Worm (Caenorhabditis elegans): ENCODE measurements around the gene lir-1.

Gene lir-1

DNA sequence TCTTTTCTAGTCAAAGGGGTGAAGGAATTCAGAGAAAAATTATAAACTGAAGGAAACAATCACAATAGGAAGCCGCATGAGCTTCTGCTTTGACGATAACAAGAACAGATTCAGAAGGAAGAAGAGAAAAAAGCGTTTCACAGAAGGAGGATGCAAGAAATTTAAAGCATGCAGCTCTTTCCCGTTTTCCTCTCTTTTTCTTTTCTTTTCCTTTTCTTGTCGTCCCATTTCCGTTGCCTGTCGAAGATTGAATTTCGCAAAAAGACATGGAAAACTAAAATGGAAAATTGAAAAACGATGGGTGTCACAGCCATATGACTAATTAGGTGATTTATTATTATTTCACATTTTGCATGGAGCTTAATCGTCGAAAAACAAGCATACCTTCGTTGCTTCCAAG, 44.3 kb downstream of the lir-1 start:
- no peak for TF ChIP-seq him-1 (tag; optimal IDR thresholded peaks at IDR 0.05)
- TF ChIP-seq dao-5 (tag; optimal IDR thresholded peaks at IDR 0.05): no peak

DNA sequence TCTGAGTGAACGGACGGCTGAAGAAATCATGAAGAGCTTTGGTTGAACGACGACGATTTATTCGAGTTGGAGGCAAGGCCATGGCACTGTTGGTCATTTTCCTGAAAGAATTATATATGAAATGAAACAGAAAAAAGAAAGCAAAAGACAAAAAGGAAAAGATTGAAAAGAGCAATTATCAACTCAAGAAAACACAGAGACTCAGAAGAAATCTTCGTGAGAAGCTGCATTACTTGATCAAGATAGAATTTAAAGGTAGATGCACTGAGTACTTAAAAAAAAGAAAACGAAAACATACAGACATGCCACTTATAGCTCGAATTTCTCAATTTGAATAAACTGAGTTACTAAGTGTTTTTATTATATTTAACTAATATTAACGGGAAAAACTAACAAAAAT, 46.7 kb downstream of the lir-1 start, which contains the start of gene cpna-5:
cpna-5 (minus strand) TSS at position 101 of the 400 bp plus-strand sequence.
- TF ChIP-seq him-1 (tag; optimal IDR thresholded peaks at IDR 0.05) (no peak), W03F9.2 (tag; optimal IDR thresholded peaks at IDR 0.05) (no peak), dao-5 (tag; optimal IDR thresholded peaks at IDR 0.05) (no peak)

DNA sequence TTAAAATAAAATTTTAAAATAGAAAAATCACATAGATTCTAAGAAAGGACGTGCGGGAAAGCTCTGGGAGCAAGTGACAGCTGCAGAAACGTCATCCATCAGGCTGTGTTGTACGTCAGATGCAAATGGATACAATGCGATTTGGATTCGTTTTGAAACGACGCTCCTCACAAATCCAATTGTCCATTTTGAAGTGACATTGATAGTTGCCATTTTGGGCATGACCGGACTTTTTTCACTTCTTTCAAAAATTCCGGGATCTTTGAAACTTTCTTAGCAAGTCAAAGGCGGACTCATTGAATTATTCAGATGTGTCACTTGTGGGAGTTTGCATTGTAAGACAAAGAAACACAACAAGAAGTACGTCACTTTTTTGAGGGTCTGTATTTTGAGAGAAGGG, 47.2 kb downstream of the lir-1 start:
- TF ChIP-seq W03F9.2 (tag; optimal IDR thresholded peaks at IDR 0.05): no peak

DNA sequence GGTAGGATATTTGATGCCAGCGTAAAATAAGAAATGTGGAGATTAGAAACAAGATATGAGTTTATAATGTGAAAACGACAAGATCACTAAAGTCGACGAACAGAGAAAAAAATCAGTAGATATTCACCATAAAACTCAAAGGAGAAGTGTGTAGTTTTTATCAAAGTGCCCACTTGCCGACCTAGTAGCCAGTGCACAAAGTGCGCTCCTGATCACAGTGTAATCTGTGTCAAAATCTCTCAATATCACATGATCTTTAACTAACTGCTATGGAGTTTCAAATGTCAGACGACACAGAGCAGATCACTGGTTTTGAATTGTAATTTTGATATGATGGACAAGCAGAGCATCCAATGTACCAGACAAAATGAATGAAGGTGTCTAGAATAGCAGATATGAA, 48.7 kb downstream of the lir-1 start:
- no peak for TF ChIP-seq W03F9.2 (tag; optimal IDR thresholded peaks at IDR 0.05)

- TF ChIP-seq him-1 (tag; optimal IDR thresholded peaks at IDR 0.05): no peak
- TF ChIP-seq W03F9.2 (tag; optimal IDR thresholded peaks at IDR 0.05): no peak
- TF ChIP-seq dao-5 (tag; optimal IDR thresholded peaks at IDR 0.05): no peak
Observed at ce11 chrII:7722784-7723183, 51.0 kb downstream of the lir-1 start.

DNA sequence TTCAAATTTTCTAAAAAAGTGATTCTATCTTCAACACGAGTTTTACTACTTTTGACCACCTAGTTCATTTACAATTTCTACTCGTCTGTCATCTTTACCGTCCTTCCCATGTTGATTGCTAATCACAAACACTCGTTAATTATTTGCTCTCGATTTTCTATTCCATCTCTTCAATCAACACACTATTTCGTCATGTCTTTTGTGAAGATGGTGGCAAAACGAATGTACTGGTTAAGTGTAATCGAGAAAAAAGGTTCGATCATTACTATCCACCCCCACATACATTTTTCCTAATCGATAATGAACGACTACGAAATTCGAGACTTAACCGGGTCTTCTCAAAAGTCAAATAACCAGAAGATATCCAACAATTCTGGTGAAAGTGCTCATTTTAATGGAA, 52.8 kb downstream of the lir-1 start, which contains the start of gene cpna-2:
cpna-2 (plus strand) TSS at position 301 of the 400 bp plus-strand sequence.
- TF ChIP-seq dao-5 (tag; optimal IDR thresholded peaks at IDR 0.05) (no peak), W03F9.2 (tag; optimal IDR thresholded peaks at IDR 0.05) (no peak), him-1 (tag; optimal IDR thresholded peaks at IDR 0.05) (no peak)
